Fruit fly (Drosophila melanogaster) whole organism, embryonic: ENCODE measurements around the gene eIF3h.

Experiments
- Adf1 ChIP-seq: fragments of 200-800 bp; sonication (Bioruptor generic); IDR thresholded peaks from 2 replicates; pipeline ENCODE4 v1.3.6; 2022; ENCODE audit warnings: missing biosample characterization, missing genetic modification characterization
- Atf3 ChIP-seq: fragments of 200-800 bp; sonication (Bioruptor generic); optimal IDR thresholded peaks from 3 replicates; lab custom pipeline; 2016; ENCODE audit warnings: missing biosample characterization, missing genetic modification characterization
- CG11398 ChIP-seq: fragments of 200-800 bp; sonication (Bioruptor generic); optimal IDR thresholded peaks from 2 replicates; lab custom pipeline; 2016; ENCODE audit warnings: missing biosample characterization, missing genetic modification characterization
- CG12155 ChIP-seq: fragments of 200-800 bp; sonication (Bioruptor generic); optimal IDR thresholded peaks from 3 replicates; lab custom pipeline; 2016; ENCODE audit warnings: missing biosample characterization, missing genetic modification characterization
- CG12236 ChIP-seq: fragments of 200-800 bp; sonication (Bioruptor generic); optimal IDR thresholded peaks from 2 replicates; lab custom pipeline; 2016; ENCODE audit warnings: missing biosample characterization, missing genetic modification characterization
- CG14667 ChIP-seq: fragments of 200-800 bp; sonication (Bioruptor generic); IDR thresholded peaks from 2 replicates; pipeline ENCODE4 v1.3.6; 2022; ENCODE audit warnings: missing biosample characterization, missing genetic modification characterization
- CG1602 ChIP-seq: fragments of 200-800 bp; sonication (Bioruptor generic); optimal IDR thresholded peaks from 3 replicates; lab custom pipeline; 2016; ENCODE audit warnings: missing biosample characterization, missing genetic modification characterization
- CG16813 ChIP-seq: fragments of 200-800 bp; sonication (Bioruptor generic); IDR thresholded peaks from 3 replicates; pipeline ENCODE4 v1.3.6; 2022; ENCODE audit warnings: missing biosample characterization, missing genetic modification characterization; ENCODE audit not compliant: partially characterized antibody
- CG16815 ChIP-seq: fragments of 200-800 bp; sonication (Bioruptor generic); optimal IDR thresholded peaks from 3 replicates; lab custom pipeline; 2017; ENCODE audit warnings: missing biosample characterization, mild to moderate bottlenecking, missing genetic modification characterization
- CG17328 ChIP-seq: fragments of 200-800 bp; sonication (Bioruptor generic); IDR thresholded peaks from 2 replicates; pipeline ENCODE4 v1.3.6; 2022; ENCODE audit warnings: missing biosample characterization, missing genetic modification characterization
- CG18619 ChIP-seq: fragments of 200-800 bp; sonication (Bioruptor generic); optimal IDR thresholded peaks from 3 replicates; lab custom pipeline; 2017; ENCODE audit warnings: missing biosample characterization, mild to moderate bottlenecking, missing genetic modification characterization
- CG2889 ChIP-seq: fragments of 200-800 bp; sonication (Bioruptor generic); IDR thresholded peaks from 3 replicates; pipeline ENCODE4 v1.3.6; 2022; ENCODE audit warnings: missing biosample characterization, missing genetic modification characterization
- CG31224 ChIP-seq: fragments of 200-800 bp; sonication (Bioruptor generic); IDR thresholded peaks from 2 replicates; pipeline ENCODE4 v1.3.6; 2022; ENCODE audit warnings: missing biosample characterization, missing genetic modification characterization
- CG33557 ChIP-seq: fragments of 200-800 bp; sonication (Bioruptor generic); optimal IDR thresholded peaks from 2 replicates; lab custom pipeline; 2019; ENCODE audit warnings: missing biosample characterization, mild to moderate bottlenecking, missing genetic modification characterization, moderate library complexity
- CG42726 ChIP-seq: fragments of 200-800 bp; sonication (Bioruptor generic); IDR thresholded peaks from 2 replicates; pipeline ENCODE4 v1.3.6; 2022; ENCODE audit warnings: missing biosample characterization, missing genetic modification characterization; ENCODE audit not compliant: partially characterized antibody
- CG4404 ChIP-seq: fragments of 200-800 bp; sonication (Bioruptor generic); IDR thresholded peaks from 2 replicates; pipeline ENCODE4 v1.3.6; 2022; ENCODE audit warnings: missing biosample characterization, missing genetic modification characterization
- CG6175 ChIP-seq: fragments of 200-800 bp; sonication (Bioruptor generic); IDR thresholded peaks from 3 replicates; pipeline ENCODE4 v1.3.6; 2022; ENCODE audit warnings: missing biosample characterization, missing genetic modification characterization
- CG6689 ChIP-seq: fragments of 200-800 bp; sonication (Bioruptor generic); IDR thresholded peaks from 2 replicates; pipeline ENCODE4 v1.3.6; 2022; ENCODE audit warnings: missing biosample characterization, missing genetic modification characterization
- CG8290 ChIP-seq, 3 experiments: fragments of 200-800 bp; sonication (Bioruptor generic); optimal IDR thresholded peaks; 2 replicates each; lab custom pipeline; 2016 to 2019; ENCODE audit warnings: missing biosample characterization in 3 of 3, missing genetic modification characterization in 3 of 3, mild to moderate bottlenecking in 2 of 3, moderate library complexity in 1 of 3
- CG8765 ChIP-seq: fragments of 200-800 bp; sonication (Bioruptor generic); IDR thresholded peaks from 2 replicates; pipeline ENCODE4 v1.3.6; 2022; ENCODE audit warnings: missing biosample characterization, missing genetic modification characterization
- CG9727 ChIP-seq: fragments of 200-800 bp; sonication (Bioruptor generic); optimal IDR thresholded peaks from 3 replicates; lab custom pipeline; 2017; ENCODE audit warnings: missing biosample characterization, mild to moderate bottlenecking, missing genetic modification characterization
- CG9817 ChIP-seq: fragments of 200-800 bp; sonication (Bioruptor generic); optimal IDR thresholded peaks from 2 replicates; lab custom pipeline; 2018; ENCODE audit warnings: missing biosample characterization, mild to moderate bottlenecking, missing genetic modification characterization, moderate library complexity
- CG9876 ChIP-seq: fragments of 200-800 bp; sonication (Bioruptor generic); optimal IDR thresholded peaks from 2 replicates; lab custom pipeline; 2016; ENCODE audit warnings: missing biosample characterization, missing genetic modification characterization
- CkIIα-i1 ChIP-seq: fragments of 200-800 bp; sonication (Bioruptor generic); IDR thresholded peaks from 2 replicates; pipeline ENCODE4 v1.3.6; 2022; ENCODE audit warnings: missing biosample characterization, missing genetic modification characterization
- Dbx ChIP-seq: fragments of 200-800 bp; sonication (Bioruptor generic); IDR thresholded peaks from 3 replicates; pipeline ENCODE4 v1.3.6; 2022; ENCODE audit warnings: missing biosample characterization, missing genetic modification characterization
- Hmx ChIP-seq: fragments of 200-800 bp; sonication (Bioruptor generic); optimal IDR thresholded peaks from 2 replicates; lab custom pipeline; 2016; ENCODE audit warnings: missing biosample characterization, missing genetic modification characterization
- Neu2 ChIP-seq: fragments of 200-800 bp; sonication (Bioruptor generic); optimal IDR thresholded peaks from 3 replicates; lab custom pipeline; 2016; ENCODE audit warnings: missing biosample characterization, missing genetic modification characterization, borderline replicate concordance
- Oaz ChIP-seq: fragments of 200-800 bp; sonication (Bioruptor generic); IDR thresholded peaks from 2 replicates; pipeline ENCODE4 v1.3.6; 2022; ENCODE audit warnings: missing biosample characterization, missing genetic modification characterization
- Side ChIP-seq: fragments of 200-800 bp; sonication (Bioruptor generic); optimal IDR thresholded peaks from 2 replicates; lab custom pipeline; 2016; ENCODE audit warnings: missing biosample characterization, missing genetic modification characterization
- Sry-β ChIP-seq: fragments of 200-800 bp; sonication (Bioruptor generic); optimal IDR thresholded peaks from 2 replicates; lab custom pipeline; 2018; ENCODE audit warnings: missing biosample characterization, mild to moderate bottlenecking, missing genetic modification characterization, moderate library complexity
- Sry-δ ChIP-seq: fragments of 200-800 bp; sonication (Bioruptor generic); optimal IDR thresholded peaks from 2 replicates; lab custom pipeline; 2016; ENCODE audit warnings: missing biosample characterization, missing genetic modification characterization
- Taf1 ChIP-seq: fragments of 200-800 bp; sonication (Bioruptor generic); IDR thresholded peaks from 2 replicates; pipeline ENCODE4 v1.3.6; 2022; ENCODE audit warnings: missing biosample characterization, missing genetic modification characterization
- br ChIP-seq: fragments of >200 bp; optimal IDR thresholded peaks from 2 replicates; lab custom pipeline; 2017
- dan ChIP-seq: fragments of 200-800 bp; sonication (Bioruptor generic); IDR thresholded peaks from 2 replicates; pipeline ENCODE4 v1.3.6; 2022; ENCODE audit warnings: missing biosample characterization, missing genetic modification characterization
- fu2 ChIP-seq: fragments of 200-800 bp; sonication (Bioruptor generic); optimal IDR thresholded peaks from 2 replicates; lab custom pipeline; 2016; ENCODE audit warnings: missing biosample characterization, missing genetic modification characterization
- h ChIP-seq: fragments of >200 bp; optimal IDR thresholded peaks from 2 replicates; lab custom pipeline; 2017
- insv ChIP-seq, 2 experiments: fragments of 200-800 bp; sonication (Bioruptor generic); optimal IDR thresholded peaks; 3 replicates each; lab custom pipeline; 2016 to 2018; ENCODE audit warnings: missing biosample characterization in 2 of 2, missing genetic modification characterization in 2 of 2
- jigr1 ChIP-seq: fragments of 200-800 bp; sonication (Bioruptor generic); IDR thresholded peaks from 3 replicates; pipeline ENCODE4 v1.3.6; 2022; ENCODE audit warnings: missing biosample characterization, missing genetic modification characterization
- mam ChIP-seq: fragments of 200-800 bp; sonication (Bioruptor generic); optimal IDR thresholded peaks from 3 replicates; lab custom pipeline; 2016; ENCODE audit warnings: missing biosample characterization, missing genetic modification characterization
- nmo ChIP-seq: fragments of 200-800 bp; sonication (Bioruptor generic); optimal IDR thresholded peaks from 2 replicates; lab custom pipeline; 2018; ENCODE audit warnings: missing biosample characterization, mild to moderate bottlenecking, missing genetic modification characterization, moderate library complexity
- peb ChIP-seq: fragments of 200-800 bp; sonication (Bioruptor generic); IDR thresholded peaks from 2 replicates; pipeline ENCODE4 v1.3.6; 2022; ENCODE audit warnings: missing biosample characterization, missing genetic modification characterization
- prd ChIP-seq, 3 experiments: fragments of >200 bp in 2 of 3; fragments of 200-800 bp in 1 of 3; sonication (Bioruptor generic) in 1 of 3; optimal IDR thresholded peaks in 2 of 3; IDR thresholded peaks in 1 of 3; 2 replicates in 2 of 3; 3 replicates in 1 of 3; pipeline versions ENCODE4 v1.3.6 to Lab custom; 2017 to 2022; ENCODE audit warnings: missing biosample characterization in 1 of 3, missing genetic modification characterization in 1 of 3
- rib ChIP-seq: fragments of 200-800 bp; sonication (Bioruptor generic); IDR thresholded peaks from 2 replicates; pipeline ENCODE4 v1.3.6; 2022; ENCODE audit warnings: missing biosample characterization, missing genetic modification characterization
- sim ChIP-seq: fragments of 200-800 bp; sonication (Bioruptor generic); IDR thresholded peaks from 2 replicates; pipeline ENCODE4 v1.3.6; 2022; ENCODE audit warnings: missing biosample characterization, missing genetic modification characterization
- so ChIP-seq: fragments of 200-800 bp; sonication (Bioruptor generic); IDR thresholded peaks from 3 replicates; pipeline ENCODE4 v1.3.6; 2022; ENCODE audit warnings: missing biosample characterization, missing genetic modification characterization
- sob ChIP-seq: fragments of 200-800 bp; sonication (Bioruptor generic); IDR thresholded peaks from 2 replicates; pipeline ENCODE4 v1.3.6; 2022; ENCODE audit warnings: missing biosample characterization, missing genetic modification characterization
- tll ChIP-seq, 2 experiments: fragments of 200-800 bp in 1 of 2; fragments of >200 bp in 1 of 2; sonication (Bioruptor generic) in 1 of 2; optimal IDR thresholded peaks; 2 replicates each; lab custom pipeline; 2017 to 2019; ENCODE audit warnings: missing biosample characterization in 2 of 2, missing genetic modification characterization in 2 of 2, mild to moderate bottlenecking in 1 of 2, moderate library complexity in 1 of 2
- trh ChIP-seq: fragments of 200-800 bp; sonication (Bioruptor generic); optimal IDR thresholded peaks from 2 replicates; lab custom pipeline; 2016; ENCODE audit warnings: missing biosample characterization, missing genetic modification characterization
- twi ChIP-seq: fragments of 200-800 bp; optimal IDR thresholded peaks from 2 replicates; lab custom pipeline; 2019; ENCODE audit warnings: missing biosample characterization, mild to moderate bottlenecking, missing genetic modification characterization, moderate library complexity
- yki ChIP-seq: fragments of >200 bp; optimal IDR thresholded peaks from 3 replicates; lab custom pipeline; 2018
- zen ChIP-seq: fragments of 200-800 bp; sonication (Bioruptor generic); optimal IDR thresholded peaks from 3 replicates; lab custom pipeline; 2018; ENCODE audit warnings: missing biosample characterization, mild to moderate bottlenecking, missing genetic modification characterization, moderate library complexity

The eIF3h gene

DNA sequence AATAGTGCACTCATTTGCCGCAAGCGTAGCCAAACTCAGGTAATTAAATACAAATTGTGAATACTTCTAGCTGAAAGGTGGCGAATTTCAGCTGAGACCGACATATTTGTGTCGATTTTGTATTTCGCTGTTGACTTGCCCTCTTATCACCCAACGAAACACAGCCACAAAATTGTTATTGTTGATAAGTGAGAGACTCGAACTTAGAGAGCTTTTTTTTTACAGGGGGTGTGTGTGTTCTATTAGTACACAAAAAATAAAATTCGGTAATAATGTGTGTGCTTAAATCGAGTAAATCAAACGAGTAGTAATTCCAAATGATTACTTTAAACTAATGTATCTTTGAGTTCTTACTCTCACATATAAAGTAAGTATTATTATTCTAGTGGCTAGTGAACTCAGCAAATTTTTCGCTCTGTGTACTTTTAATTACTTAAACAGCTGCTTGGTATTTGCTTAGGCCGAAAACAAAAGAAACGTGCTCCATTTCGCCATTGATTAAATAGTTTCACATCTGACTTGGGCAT, 8.1 kb upstream of the eIF3h start (continued):
- TF ChIP-seq Neu2 (GFP tag; lab: Kevin White, UChicago) (no peak), CG9817 (tag; lab: Kevin White, UChicago) (peak; percentile 48), Sry-β (GFP tag; lab: Kevin White, UChicago) (no peak), CG18619 (peak; percentile 60), Taf1 (GFP tag; lab: Robert Waterston, UW) (peak; percentile 72), dan (GFP tag; lab: Robert Waterston, UW) (no peak), CG11398 (peak; percentile 62), CG42726 (GFP tag; lab: Robert Waterston, UW) (no peak), CG8765 (GFP tag; lab: Robert Waterston, UW) (no peak), CG2889 (GFP tag; lab: Robert Waterston, UW) (peak; percentile 45; the same call in 1 of the 3 replicates), CG6175 (GFP tag; lab: Robert Waterston, UW) (no peak), sim (no peak), Oaz (GFP tag; lab: Robert Waterston, UW) (peak; percentile 51; the same call in 1 of the 2 replicates), CG12236 (GFP tag; lab: Kevin White, UChicago) (peak; percentile 27), twi (no peak), CG4404 (GFP tag; lab: Robert Waterston, UW) (no peak), h (lab: Kevin White, UChicago) (no peak), CG9876 (no peak), Atf3 (GFP tag; lab: Kevin White, UChicago) (no peak), CG33557 (GFP tag; lab: Kevin White, UChicago) (no peak), jigr1 (GFP tag; lab: Robert Waterston, UW) (no peak), Side (GFP tag; lab: Kevin White, UChicago) (peak; percentile 84), fu2 (peak; percentile 50), CG16815 (GFP tag; lab: Kevin White, UChicago) (peak; percentile 1), br (lab: Kevin White, UChicago) (no peak), CG14667 (no peak), CG1602 (GFP tag; lab: Kevin White, UChicago) (peak; percentile 40), CG12155 (peak; percentile 42), CG16813 (GFP tag; lab: Robert Waterston, UW) (no peak), CG31224 (GFP tag; lab: Robert Waterston, UW) (peak; percentile 14; the same call in 1 of the 2 replicates), sob (GFP tag; lab: Robert Waterston, UW) (peak; percentile 75), Hmx (GFP tag; lab: Kevin White, UChicago) (peak; percentile 57), prd (optimal IDR thresholded peaks at IDR 0.05; lab: Kevin White, UChicago) (no peak), prd (GFP tag; IDR thresholded peaks at IDR 0.05; lab: Robert Waterston, UW) (peak; percentile 54; the same call in 2 of the 3 replicates), CkIIα-i1 (GFP tag; lab: Robert Waterston, UW) (no peak), zen (tag; lab: Kevin White, UChicago) (no peak), rib (0 out of 2 replicates have a peak, but pooled peaks have one; percentile 35), CG8290 (GFP tag; optimal IDR thresholded peaks at IDR 0.05; lab: Kevin White, UChicago) (peak; percentile 17), CG8290 (tag; optimal IDR thresholded peaks at IDR 0.05; lab: Kevin White, UChicago) (peak in 1 of 2 experiments; percentile 49), CG9727 (GFP tag; lab: Kevin White, UChicago) (peak; percentile 66), CG6689 (peak; percentile 40; the same call in 1 of the 2 replicates), peb (GFP tag; lab: Robert Waterston, UW) (0 out of 2 replicates have a peak, but pooled peaks have one; percentile 16), so (GFP tag; lab: Robert Waterston, UW) (peak; percentile 91), Sry-δ (GFP tag; lab: Kevin White, UChicago) (peak; percentile 27), mam (GFP tag; lab: Kevin White, UChicago) (peak; percentile 88), CG17328 (GFP tag; lab: Robert Waterston, UW) (peak; percentile 74), trh (GFP tag; lab: Kevin White, UChicago) (no peak), insv (GFP tag; optimal IDR thresholded peaks at IDR 0.05; lab: Kevin White, UChicago) (peak in 1 of 2 experiments; percentile 25), tll (GFP tag; optimal IDR thresholded peaks at IDR 0.05; lab: Kevin White, UChicago) (no peak), yki (lab: Kevin White, UChicago) (no peak), Dbx (GFP tag; lab: Robert Waterston, UW) (peak; percentile 72), nmo (GFP tag; lab: Kevin White, UChicago) (peak; percentile 25), Adf1 (no peak)
